Fruit fly (Drosophila melanogaster) S2 (cell line): ENCODE data around the gene CG34367.

Source experiments
- CG8478 ChIP-seq: fragments of >200 bp; optimal IDR thresholded peaks from 2 replicates; lab custom pipeline; 2018
- CTCF ChIP-seq, 2 experiments: fragments of >200 bp; optimal IDR thresholded peaks; 2 replicates each; lab custom pipeline; 2018

DNA sequence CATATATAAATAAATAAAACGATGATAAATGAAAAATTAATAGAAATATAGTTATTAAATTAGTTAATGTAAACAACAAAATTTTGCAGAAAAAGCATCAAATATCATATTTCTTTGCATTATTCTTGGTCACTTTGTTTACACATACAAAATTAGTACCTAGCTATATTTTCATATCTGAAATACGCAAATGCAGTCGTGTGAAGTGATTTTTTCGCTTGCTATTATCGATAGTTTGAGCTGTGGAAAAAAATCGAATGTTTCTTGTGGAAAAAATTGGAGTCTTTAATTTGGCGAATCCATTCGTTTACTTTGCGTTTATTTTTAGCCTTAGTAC, 42.8 kb upstream of the CG34367 start, which contains the start of gene Cnot4:
- no peak for TF ChIP-seq CTCF (optimal IDR thresholded peaks at IDR 0.05; lab: Kevin White, UChicago)
- TF ChIP-seq CG8478 = no peak
